Worm (Caenorhabditis elegans): ENCODE data around the gene elc-2.

The elc-2 gene

ce11 chrX:1735941-1736340 is 41.9 kb downstream of the elc-2 start, which contains the start of gene F07G6.12:
TSS of gene F07G6.12 (plus strand) at chrX:1736241.
- no peak for TF ChIP-seq grh-1 (GFP tag; IDR thresholded peaks at IDR 0.05)
- no peak for TF ChIP-seq pag-3 (tag; optimal IDR thresholded peaks at IDR 0.05; ENCODE audit: borderline replicate concordance, insufficient read depth)
- TF ChIP-seq irx-1 (tag; optimal IDR thresholded peaks at IDR 0.05), result no peak
- TF ChIP-seq nhr-90 (tag; optimal IDR thresholded peaks at IDR 0.05; ENCODE audit: poor library complexity), result no peak
- no peak for TF ChIP-seq lir-3 (tag; optimal IDR thresholded peaks at IDR 0.05; ENCODE audit: poor library complexity)
- TF ChIP-seq lin-15B (tag; optimal IDR thresholded peaks at IDR 0.05), result no peak
- TF ChIP-seq isw-1 (GFP tag; IDR thresholded peaks at IDR 0.05), result no peak
- no peak for TF ChIP-seq nhr-71 (tag; optimal IDR thresholded peaks at IDR 0.05)
- no peak for TF ChIP-seq Y116A8C.19 (tag; optimal IDR thresholded peaks at IDR 0.05; ENCODE audit: borderline replicate concordance)
- no peak for TF ChIP-seq C16A3.4 (tag; optimal IDR thresholded peaks at IDR 0.05)
- no peak for TF ChIP-seq elt-2 (tag; optimal IDR thresholded peaks at IDR 0.05)
- TF ChIP-seq elt-3 (tag; optimal IDR thresholded peaks at IDR 0.05), result no peak
- TF ChIP-seq alr-1 (tag; optimal IDR thresholded peaks at IDR 0.05; ENCODE audit: borderline replicate concordance), result no peak
- TF ChIP-seq nhr-47 (tag; optimal IDR thresholded peaks at IDR 0.05), result no peak
- no peak for TF ChIP-seq swsn-7 (tag; optimal IDR thresholded peaks at IDR 0.05)
- TF ChIP-seq C34B4.2 (tag; optimal IDR thresholded peaks at IDR 0.05), result no peak

- TF ChIP-seq snpc-4 (tag; optimal IDR thresholded peaks at IDR 0.05), result no peak
These were observed 48.3 kb downstream of the elc-2 start, which contains the start of gene dgn-3 for ce11 chrX:1729558-1729957. TSS of gene dgn-3 (plus strand) at chrX:1729858.

Data from whole organism, L1 larva.